Worm (Caenorhabditis elegans) whole organism, young adult: ENCODE measurements around the gene str-140.

Experiments
- C06A6.2 ChIP-seq: fragments of 200-800 bp; sonication (Bioruptor generic); conservative IDR thresholded peaks from 2 replicates; pipeline ENCODE4 v1.3.6; 2022; ENCODE audit warnings: missing genetic modification characterization, missing compliant biosample characterization
- C17E4.6 ChIP-seq: fragments of 200-800 bp; sonication (Bioruptor generic); IDR thresholded peaks from 2 replicates; pipeline ENCODE4 v1.3.6; 2022; ENCODE audit warnings: missing genetic modification reagents, missing genetic modification characterization, missing compliant biosample characterization
- F33H1.4 ChIP-seq: fragments of 200-800 bp; sonication (Bioruptor generic); IDR thresholded peaks from 2 replicates; pipeline ENCODE4 v1.3.6; 2022; ENCODE audit warnings: missing genetic modification reagents, missing genetic modification characterization, missing compliant biosample characterization
- F49E8.2 ChIP-seq: sonication (generic microtip); optimal IDR thresholded peaks from 3 replicates; lab custom pipeline; 2017; ENCODE audit warnings: missing genetic modification characterization, mild to moderate bottlenecking, missing compliant biosample characterization, antibody characterized with exemption, moderate library complexity; ENCODE audit not compliant: insufficient read depth
- T07F8.4 ChIP-seq: sonication (generic microtip); optimal IDR thresholded peaks from 2 replicates; lab custom pipeline; 2016; ENCODE audit warnings: mild to moderate bottlenecking, missing genetic modification characterization, moderate library complexity, missing compliant biosample characterization
- Y56A3A.18 ChIP-seq: fragments of 200-800 bp; sonication (Bioruptor generic); IDR thresholded peaks from 2 replicates; pipeline ENCODE4 v1.3.6; 2022; ENCODE audit warnings: missing genetic modification reagents, missing genetic modification characterization, missing compliant biosample characterization
- egl-18 ChIP-seq: fragments of 200-800 bp; sonication (Bioruptor generic); IDR thresholded peaks from 2 replicates; pipeline ENCODE4 v1.3.6; 2022; ENCODE audit warnings: missing genetic modification reagents, missing genetic modification characterization, missing compliant biosample characterization
- hmg-20 ChIP-seq: fragments of 200-800 bp; sonication (Bioruptor generic); IDR thresholded peaks from 2 replicates; pipeline ENCODE4 v1.3.6; 2022; ENCODE audit warnings: missing genetic modification reagents, missing genetic modification characterization, missing compliant biosample characterization
- lin-40 ChIP-seq: sonication (generic microtip); optimal IDR thresholded peaks from 2 replicates; lab custom pipeline; 2016; ENCODE audit warnings: missing genetic modification characterization, mild to moderate bottlenecking, missing compliant biosample characterization, missing genotype, missing genetic modification reagents
- nfya-1 ChIP-seq: sonication (generic microtip); optimal IDR thresholded peaks from 2 replicates; lab custom pipeline; 2017; ENCODE audit warnings: antibody characterized with exemption, missing compliant biosample characterization, missing genetic modification characterization, borderline replicate concordance; ENCODE audit not compliant: insufficient read depth
- repo-1 ChIP-seq: sonication (generic microtip); optimal IDR thresholded peaks from 2 replicates; lab custom pipeline; 2017; ENCODE audit warnings: mild to moderate bottlenecking, missing genetic modification characterization, missing compliant biosample characterization
- sea-2 ChIP-seq: fragments of 200-800 bp; sonication (Bioruptor generic); IDR thresholded peaks from 2 replicates; pipeline ENCODE4 v1.3.6; 2022; ENCODE audit warnings: missing genetic modification characterization, missing compliant biosample characterization
- snpc-4 ChIP-seq, 5 experiments: fragments of 150-350 bp in 1 of 5; sonication (generic microtip) in 4 of 5; optimal IDR thresholded peaks; 2 replicates each; lab custom pipeline; 2014 to 2018; ENCODE audit warnings: missing genetic modification characterization in 5 of 5, missing biosample characterization in 3 of 5, antibody characterized with exemption in 2 of 5, mild to moderate bottlenecking in 2 of 5, missing compliant biosample characterization in 2 of 5, missing genotype in 2 of 5, moderate library complexity in 2 of 5, missing genetic modification reagents in 1 of 5
- ztf-3 ChIP-seq: fragments of 200-800 bp; sonication (Bioruptor generic); optimal IDR thresholded peaks from 2 replicates; lab custom pipeline; 2018; ENCODE audit warnings: mild to moderate bottlenecking, missing genetic modification characterization, missing compliant biosample characterization

ce11 chrV:8019783-8020182 is 47.9 kb downstream of the str-140 start:
- TF ChIP-seq sea-2 (GFP tag; lab: Robert Waterston, UW) (no peak), ztf-3 (no peak), C06A6.2 (GFP tag; lab: Robert Waterston, UW) (no peak), Y56A3A.18 (GFP tag; lab: Robert Waterston, UW) (no peak), T07F8.4 (tag; lab: Kevin White, UChicago) (no peak), C17E4.6 (no peak), F33H1.4 (no peak), egl-18 (GFP tag; lab: Robert Waterston, UW) (no peak), repo-1 (tag; lab: Kevin White, UChicago) (no peak), snpc-4 (GFP tag; optimal IDR thresholded peaks at IDR 0.05; lab: Kevin White, UChicago) (no peak), snpc-4 (tag; optimal IDR thresholded peaks at IDR 0.05; lab: Kevin White, UChicago) (no peak), lin-40 (tag; lab: Kevin White, UChicago) (no peak), nfya-1 (tag; lab: Kevin White, UChicago) (no peak), hmg-20 (no peak), F49E8.2 (tag; lab: Kevin White, UChicago) (no peak)
